Worm (Caenorhabditis elegans): ENCODE data around the gene srw-40.

Gene srw-40

ce11 chrII:4334448-4334847, 18.5 kb upstream of the srw-40 start, which contains the start of gene madf-3:
TSS of gene madf-3 (plus strand) at chrII:4334748.
- TF ChIP-seq lin-39 (tag; optimal IDR thresholded peaks at IDR 0.05) = no peak
- TF ChIP-seq pax-3 (tag; optimal IDR thresholded peaks at IDR 0.05) = no peak
- TF ChIP-seq C34B4.2 (tag; optimal IDR thresholded peaks at IDR 0.05) = no peak
- no peak for TF ChIP-seq elt-2 (tag; optimal IDR thresholded peaks at IDR 0.05)
- no peak for TF ChIP-seq efl-1 (optimal IDR thresholded peaks at IDR 0.05)
- no peak for TF ChIP-seq efl-1 (GFP tag; optimal IDR thresholded peaks at IDR 0.05 in 1 of 2)
- no peak for TF ChIP-seq mep-1 (tag; optimal IDR thresholded peaks at IDR 0.05)
- no peak for TF ChIP-seq nhr-47 (tag; optimal IDR thresholded peaks at IDR 0.05)
- TF ChIP-seq lin-35 (GFP tag; optimal IDR thresholded peaks at IDR 0.05) = no peak
- TF ChIP-seq elt-3 (tag; optimal IDR thresholded peaks at IDR 0.05) = no peak
- no peak for TF ChIP-seq lsy-2 (tag; optimal IDR thresholded peaks at IDR 0.05)
- TF ChIP-seq Y116A8C.19 (tag; optimal IDR thresholded peaks at IDR 0.05; ENCODE audit: borderline replicate concordance) = no peak
- TF ChIP-seq nhr-12 (tag; optimal IDR thresholded peaks at IDR 0.05) = no peak
- no peak for TF ChIP-seq grh-1 (GFP tag; IDR thresholded peaks at IDR 0.05)

ce11 chrII:4328716-4329115, 12.8 kb upstream of the srw-40 start, which contains the start of gene H20J04.4:
TSS of gene H20J04.4 (plus strand) at chrII:4329016.
- no peak for TF ChIP-seq tlp-1 (tag; optimal IDR thresholded peaks at IDR 0.05)
- no peak for TF ChIP-seq elt-3 (tag; optimal IDR thresholded peaks at IDR 0.05)
- TF ChIP-seq dsc-1 (tag; optimal IDR thresholded peaks at IDR 0.05) = no peak

ce11 chrII:4326420-4326819, 10.5 kb upstream of the srw-40 start, which contains the start of gene pfd-2:
TSS of gene pfd-2 (plus strand) at chrII:4326720.
- TF ChIP-seq ama-1 (optimal IDR thresholded peaks at IDR 0.05) = no peak
- TF ChIP-seq pag-3 (tag; optimal IDR thresholded peaks at IDR 0.05; ENCODE audit: borderline replicate concordance, insufficient read depth) = no peak
- TF ChIP-seq alr-1 (tag; optimal IDR thresholded peaks at IDR 0.05; ENCODE audit: borderline replicate concordance) = no peak
- no peak for TF ChIP-seq isw-1 (GFP tag; IDR thresholded peaks at IDR 0.05)
- TF ChIP-seq ceh-88 (GFP tag; IDR thresholded peaks at IDR 0.05) = no peak
- TF ChIP-seq snu-23 (GFP tag; optimal IDR thresholded peaks at IDR 0.05) = no peak
- no peak for TF ChIP-seq fos-1 (tag; optimal IDR thresholded peaks at IDR 0.05)
- TF ChIP-seq nhr-90 (tag; optimal IDR thresholded peaks at IDR 0.05; ENCODE audit: poor library complexity) = no peak
- no peak for TF ChIP-seq irx-1 (tag; optimal IDR thresholded peaks at IDR 0.05)

ce11 chrII:4324061-4324460, 8.2 kb upstream of the srw-40 start, which contains the start of gene mog-2:
TSS of gene mog-2 (plus strand) at chrII:4324361.
- TF ChIP-seq efl-1 (optimal IDR thresholded peaks at IDR 0.05) (no peak), efl-1 (GFP tag; optimal IDR thresholded peaks at IDR 0.05 in 1 of 2) (peak in 1 of 2 experiments; percentile 21), xbp-1 (tag; optimal IDR thresholded peaks at IDR 0.05) (no peak), snpc-4 (tag; optimal IDR thresholded peaks at IDR 0.05) (no peak)

ce11 chrII:4322871-4323270, 7.0 kb upstream of the srw-40 start, which contains the start of gene H20J04.6:
TSS of gene H20J04.6 (plus strand) at chrII:4323256.
- TF ChIP-seq hlh-4 (tag; optimal IDR thresholded peaks at IDR 0.05) (no peak), ceh-90 (tag; optimal IDR thresholded peaks at IDR 0.05) (no peak), lin-35 (GFP tag; optimal IDR thresholded peaks at IDR 0.05) (peak; percentile 13 to 30), blmp-1 (tag; optimal IDR thresholded peaks at IDR 0.05) (peak; percentile 30), nhr-85 (tag) (no peak), C04F5.9 (tag; optimal IDR thresholded peaks at IDR 0.05) (peak; percentile 29), lsy-2 (tag; optimal IDR thresholded peaks at IDR 0.05) (peak; percentile 48), jun-1 (tag; optimal IDR thresholded peaks at IDR 0.05) (no peak), nhr-84 (tag; optimal IDR thresholded peaks at IDR 0.05) (no peak), mab-9 (GFP tag; IDR thresholded peaks at IDR 0.05) (no peak), sox-4 (tag; optimal IDR thresholded peaks at IDR 0.05) (no peak), tbx-2 (tag; optimal IDR thresholded peaks at IDR 0.05) (peak; percentile 1), irx-1 (tag; optimal IDR thresholded peaks at IDR 0.05) (peak; percentile 3), ces-1 (GFP tag; optimal IDR thresholded peaks at IDR 0.05) (no peak), unc-130 (tag; optimal IDR thresholded peaks at IDR 0.05) (peak; percentile 63), hpl-2 (GFP tag; optimal IDR thresholded peaks at IDR 0.05) (no peak), unc-30 (tag; optimal IDR thresholded peaks at IDR 0.05) (no peak), elt-3 (tag; optimal IDR thresholded peaks at IDR 0.05) (no peak), nhr-28 (tag; optimal IDR thresholded peaks at IDR 0.05) (no peak), aly-2 (tag; optimal IDR thresholded peaks at IDR 0.05) (no peak), zag-1 (tag; optimal IDR thresholded peaks at IDR 0.05) (no peak), alr-1 (tag; optimal IDR thresholded peaks at IDR 0.05; ENCODE audit: borderline replicate concordance) (no peak), nhr-71 (tag; optimal IDR thresholded peaks at IDR 0.05) (no peak), nhr-11 (tag; optimal IDR thresholded peaks at IDR 0.05) (no peak), mef-2 (tag; optimal IDR thresholded peaks at IDR 0.05) (no peak)

Data from whole organism, L1 larva.